Worm (Caenorhabditis elegans) whole organism, L4 larva: Measurements from ENCODE around the gene ifta-2.

Experiments
- D1046.2 ChIP-seq: fragments of 200-800 bp; sonication (Bioruptor generic); IDR thresholded peaks from 2 replicates; pipeline ENCODE4 v1.3.6; 2022; ENCODE audit warnings: missing genetic modification characterization, missing compliant biosample characterization
- F10B5.3 ChIP-seq: sonication (generic microtip); optimal IDR thresholded peaks from 2 replicates; lab custom pipeline; 2016; ENCODE audit warnings: mild to moderate bottlenecking, missing genetic modification characterization, missing compliant biosample characterization
- R02D3.7 ChIP-seq: fragments of 150-350 bp; sonication (generic microtip); optimal IDR thresholded peaks from 3 replicates; lab custom pipeline; 2014; ENCODE audit warnings: missing biosample characterization, missing genetic modification characterization
- T20F7.1 ChIP-seq: fragments of 200-800 bp; sonication (Bioruptor generic); optimal IDR thresholded peaks from 2 replicates; lab custom pipeline; 2018; ENCODE audit warnings: mild to moderate bottlenecking, missing genetic modification characterization, missing compliant biosample characterization
- ZK546.5 ChIP-seq, 2 experiments: sonication (generic microtip); optimal IDR thresholded peaks; 2 replicates each; lab custom pipeline; 2017; ENCODE audit warnings: missing biosample characterization in 2 of 2, missing genetic modification characterization in 2 of 2
- aha-1 ChIP-seq: fragments of 150-350 bp; peaks from one replicate; lab custom pipeline; 2014; ENCODE audit warnings: missing biosample characterization, missing genetic modification characterization
- aly-2 ChIP-seq: sonication (generic microtip); optimal IDR thresholded peaks from 2 replicates; lab custom pipeline; 2018; ENCODE audit warnings: missing biosample characterization, missing genetic modification characterization
- ceh-20 ChIP-seq: fragments of 200-800 bp; sonication (Bioruptor generic); IDR thresholded peaks from 2 replicates; pipeline ENCODE4 v1.3.6; 2022; ENCODE audit warnings: missing genetic modification reagents, missing genetic modification characterization, missing compliant biosample characterization
- ceh-28 ChIP-seq: fragments of 150-350 bp; optimal IDR thresholded peaks from 2 replicates; lab custom pipeline; 2014; ENCODE audit warnings: missing biosample characterization, missing genetic modification reagents, missing genetic modification characterization
- ceh-32 ChIP-seq: sonication (generic microtip); optimal IDR thresholded peaks from 2 replicates; lab custom pipeline; 2016; ENCODE audit warnings: mild to moderate bottlenecking, missing genetic modification characterization, missing compliant biosample characterization; ENCODE audit not compliant: poor library complexity
- ceh-44 ChIP-seq: fragments of 200-800 bp; sonication (Bioruptor generic); IDR thresholded peaks from 2 replicates; pipeline ENCODE4 v1.3.6; 2022; ENCODE audit warnings: missing genetic modification reagents, missing genetic modification characterization, missing compliant biosample characterization
- ceh-82 ChIP-seq: sonication (generic microtip); optimal IDR thresholded peaks from 2 replicates; lab custom pipeline; 2017; ENCODE audit warnings: missing biosample characterization, missing genetic modification characterization
- ctbp-1 ChIP-seq: fragments of 200-800 bp; sonication (Bioruptor generic); IDR thresholded peaks from 2 replicates; pipeline ENCODE4 v1.3.6; 2022; ENCODE audit warnings: missing genetic modification reagents, missing genetic modification characterization, missing compliant biosample characterization
- daf-12 ChIP-seq: fragments of 150-350 bp; optimal IDR thresholded peaks from 2 replicates; lab custom pipeline; 2014; ENCODE audit warnings: missing biosample characterization, missing genetic modification reagents, missing genetic modification characterization
- daf-16 ChIP-seq, 3 experiments: sonication (generic microtip); optimal IDR thresholded peaks; 2 replicates each; lab custom pipeline; 2016 to 2017; ENCODE audit warnings: missing genetic modification characterization in 3 of 3, missing genetic modification reagents in 3 of 3, mild to moderate bottlenecking in 2 of 3, missing compliant biosample characterization in 2 of 3, missing biosample characterization in 1 of 3, moderate library complexity in 1 of 3
- daf-19 ChIP-seq: fragments of 200-800 bp; sonication (Bioruptor generic); conservative IDR thresholded peaks from 2 replicates; pipeline ENCODE4 v1.3.6; 2022; ENCODE audit warnings: missing genetic modification characterization, missing compliant biosample characterization
- dmd-9 ChIP-seq: fragments of 200-800 bp; sonication (Bioruptor generic); IDR thresholded peaks from 2 replicates; pipeline ENCODE4 v1.3.6; 2022; ENCODE audit warnings: missing genetic modification reagents, missing genetic modification characterization, missing compliant biosample characterization
- dve-1 ChIP-seq: sonication (generic microtip); optimal IDR thresholded peaks from 2 replicates; lab custom pipeline; 2017; ENCODE audit warnings: antibody characterized with exemption, mild to moderate bottlenecking, missing genetic modification characterization, missing compliant biosample characterization; ENCODE audit not compliant: insufficient read depth
- egl-43 ChIP-seq: fragments of 200-800 bp; sonication (Bioruptor generic); IDR thresholded peaks from 2 replicates; pipeline ENCODE4 v1.3.6; 2022; ENCODE audit warnings: missing genetic modification reagents, missing genetic modification characterization, missing compliant biosample characterization
- fos-1 ChIP-seq: fragments of 150-350 bp; optimal IDR thresholded peaks from 2 replicates; lab custom pipeline; 2014; ENCODE audit warnings: missing biosample characterization, missing genetic modification characterization
- gei-8 ChIP-seq: fragments of 200-800 bp; sonication (Bioruptor generic); optimal IDR thresholded peaks from 2 replicates; lab custom pipeline; 2018; ENCODE audit warnings: mild to moderate bottlenecking, missing genetic modification characterization, missing compliant biosample characterization
- hif-1 ChIP-seq, 2 experiments: sonication (generic microtip); optimal IDR thresholded peaks; 2 replicates each; lab custom pipeline; 2016 to 2017; ENCODE audit warnings: missing compliant biosample characterization in 2 of 2, missing genetic modification characterization in 2 of 2, missing genetic modification reagents in 2 of 2, missing genotype in 2 of 2, mild to moderate bottlenecking in 1 of 2
- jun-1 ChIP-seq: fragments of 150-350 bp; optimal IDR thresholded peaks from 2 replicates; lab custom pipeline; 2014; ENCODE audit warnings: missing biosample characterization, missing genetic modification reagents, missing genetic modification characterization
- lim-7 ChIP-seq: fragments of 200-800 bp; sonication (Bioruptor generic); IDR thresholded peaks from 2 replicates; pipeline ENCODE4 v1.3.6; 2022; ENCODE audit warnings: missing genetic modification characterization, missing compliant biosample characterization
- lin-1 ChIP-seq: fragments of 200-800 bp; sonication (Bioruptor generic); IDR thresholded peaks from 2 replicates; pipeline ENCODE4 v1.3.6; 2022; ENCODE audit warnings: missing genetic modification reagents, missing genetic modification characterization, missing compliant biosample characterization
- lin-15B ChIP-seq: fragments of 150-350 bp; sonication (generic microtip); optimal IDR thresholded peaks from 3 replicates; lab custom pipeline; 2014; ENCODE audit warnings: missing biosample characterization, missing genetic modification characterization
- lin-29 ChIP-seq: fragments of 200-800 bp; sonication (Bioruptor generic); IDR thresholded peaks from 2 replicates; pipeline ENCODE4 v1.3.6; 2022; ENCODE audit warnings: missing genetic modification reagents, missing genetic modification characterization, missing compliant biosample characterization
- lin-38 ChIP-seq: fragments of 200-800 bp; sonication (Bioruptor generic); IDR thresholded peaks from 2 replicates; pipeline ENCODE4 v1.3.6; 2022; ENCODE audit warnings: missing genetic modification reagents, missing genetic modification characterization, missing compliant biosample characterization
- lin-39 ChIP-seq: fragments of 150-350 bp; optimal IDR thresholded peaks from 2 replicates; lab custom pipeline; 2014; ENCODE audit warnings: missing biosample characterization, missing genetic modification reagents, missing genetic modification characterization
- madf-5 ChIP-seq, 2 experiments: fragments of 200-800 bp; sonication (Bioruptor generic); IDR thresholded peaks; 2 replicates each; pipeline ENCODE4 v1.3.6; 2022; ENCODE audit warnings: missing compliant biosample characterization in 2 of 2, missing genetic modification characterization in 2 of 2
- madf-9 ChIP-seq: fragments of 200-800 bp; sonication (Bioruptor generic); conservative IDR thresholded peaks from 2 replicates; pipeline ENCODE4 v1.3.6; 2022; ENCODE audit warnings: missing genetic modification reagents, missing genetic modification characterization, missing compliant biosample characterization
- mdl-1 ChIP-seq, 2 experiments: fragments of 150-350 bp in 1 of 2; sonication (generic microtip) in 1 of 2; optimal IDR thresholded peaks; 2 replicates each; lab custom pipeline; 2014 to 2017; ENCODE audit warnings: missing biosample characterization in 2 of 2, missing genetic modification characterization in 2 of 2
- mdt-29 ChIP-seq: fragments of 200-800 bp; sonication (Bioruptor generic); IDR thresholded peaks from 2 replicates; pipeline ENCODE4 v1.3.6; 2022; ENCODE audit warnings: missing genetic modification reagents, missing genetic modification characterization, missing compliant biosample characterization
- mep-1 ChIP-seq: fragments of 150-350 bp; sonication (generic microtip); optimal IDR thresholded peaks from 3 replicates; lab custom pipeline; 2014; ENCODE audit warnings: missing biosample characterization, missing genetic modification characterization
- mes-2 ChIP-seq: sonication (generic microtip); optimal IDR thresholded peaks from 2 replicates; lab custom pipeline; 2016; ENCODE audit warnings: missing genotype, mild to moderate bottlenecking, missing genetic modification characterization, missing compliant biosample characterization; ENCODE audit not compliant: poor library complexity, severe bottlenecking
- nhr-102 ChIP-seq: sonication (generic microtip); optimal IDR thresholded peaks from 2 replicates; lab custom pipeline; 2016; ENCODE audit warnings: mild to moderate bottlenecking, missing genetic modification characterization, moderate library complexity, missing compliant biosample characterization
- nhr-11 ChIP-seq: fragments of 150-350 bp; optimal IDR thresholded peaks from 2 replicates; lab custom pipeline; 2014; ENCODE audit warnings: missing biosample characterization, missing genetic modification characterization
- nhr-42 ChIP-seq: fragments of 200-800 bp; sonication (Bioruptor generic); IDR thresholded peaks from 2 replicates; pipeline ENCODE4 v1.3.6; 2022; ENCODE audit warnings: missing genetic modification characterization, missing compliant biosample characterization
- nhr-6 ChIP-seq: fragments of 150-350 bp; optimal IDR thresholded peaks from 2 replicates; lab custom pipeline; 2014; ENCODE audit warnings: missing biosample characterization, missing genetic modification characterization
- php-3 ChIP-seq: fragments of 200-800 bp; sonication (Bioruptor generic); IDR thresholded peaks from 2 replicates; pipeline ENCODE4 v1.3.6; 2022; ENCODE audit warnings: missing genetic modification reagents, missing genetic modification characterization, missing compliant biosample characterization
- pqm-1 ChIP-seq: sonication (generic microtip); optimal IDR thresholded peaks from 2 replicates; lab custom pipeline; 2017; ENCODE audit warnings: missing biosample characterization, missing genetic modification characterization
- saeg-2 ChIP-seq: fragments of 200-800 bp; sonication (Bioruptor generic); IDR thresholded peaks from 2 replicates; pipeline ENCODE4 v1.3.6; 2022; ENCODE audit warnings: missing genetic modification reagents, missing genetic modification characterization, missing compliant biosample characterization
- sdz-12 ChIP-seq: fragments of 200-800 bp; sonication (Bioruptor generic); optimal IDR thresholded peaks from 2 replicates; lab custom pipeline; 2018; ENCODE audit warnings: mild to moderate bottlenecking, missing genetic modification characterization, missing compliant biosample characterization
- tag-97 ChIP-seq: fragments of 200-800 bp; sonication (Bioruptor generic); IDR thresholded peaks from 2 replicates; pipeline ENCODE4 v1.3.6; 2022; ENCODE audit warnings: missing genetic modification characterization, missing compliant biosample characterization
- tra-1 ChIP-seq: fragments of 200-800 bp; sonication (Bioruptor generic); IDR thresholded peaks from 2 replicates; pipeline ENCODE4 v1.3.6; 2022; ENCODE audit warnings: missing genetic modification reagents, missing genetic modification characterization, missing compliant biosample characterization
- unc-130 ChIP-seq: sonication (generic microtip); optimal IDR thresholded peaks from 2 replicates; lab custom pipeline; 2016; ENCODE audit warnings: missing genetic modification reagents, missing genetic modification characterization, missing compliant biosample characterization
- unc-39 ChIP-seq: sonication (generic microtip); optimal IDR thresholded peaks from 2 replicates; lab custom pipeline; 2017; ENCODE audit warnings: missing biosample characterization, missing genetic modification characterization
- unc-62 ChIP-seq, 3 experiments: fragments of 150-350 bp in 1 of 3; sonication (generic microtip); optimal IDR thresholded peaks in 2 of 3; peaks in 1 of 3; 1 replicate in 1 of 3; 2 replicates in 2 of 3; lab custom pipeline; 2014 to 2017; ENCODE audit warnings: missing biosample characterization in 3 of 3, missing genetic modification characterization in 3 of 3, missing genetic modification reagents in 3 of 3, missing genotype in 1 of 3
- zfp-3 ChIP-seq: fragments of 200-800 bp; sonication (Bioruptor generic); conservative IDR thresholded peaks from 2 replicates; pipeline ENCODE4 v1.3.6; 2022; ENCODE audit warnings: missing genetic modification reagents, missing genetic modification characterization, missing compliant biosample characterization
- zip-11 ChIP-seq: fragments of 200-800 bp; sonication (Bioruptor generic); IDR thresholded peaks from 2 replicates; pipeline ENCODE4 v1.3.6; 2022; ENCODE audit warnings: missing genetic modification characterization, missing compliant biosample characterization
- ztf-7 ChIP-seq: fragments of 150-350 bp; optimal IDR thresholded peaks from 2 replicates; lab custom pipeline; 2014; ENCODE audit warnings: missing biosample characterization, missing genetic modification characterization

Gene ifta-2

DNA sequence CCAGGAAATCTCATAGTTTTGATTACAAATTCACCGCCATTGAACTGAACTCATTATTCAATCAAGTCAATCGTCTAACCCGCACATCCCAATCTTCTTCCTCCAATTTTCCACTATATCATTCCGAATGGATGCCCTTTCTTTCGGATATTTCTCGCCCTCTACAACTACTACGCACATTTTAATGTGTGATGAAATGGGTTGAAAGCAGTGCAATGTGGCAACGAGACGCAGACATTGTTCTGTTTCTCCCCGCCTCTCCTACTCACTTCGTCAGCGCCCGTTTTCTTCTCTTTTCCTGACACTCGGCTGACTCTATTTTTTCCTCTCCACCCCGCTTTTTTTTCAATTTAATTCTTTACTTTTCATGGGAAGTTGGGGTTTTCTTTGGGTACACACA, 33.2 kb downstream of the ifta-2 start (continued):
- TF ChIP-seq ZK546.5 (tag; optimal IDR thresholded peaks at IDR 0.05; lab: Kevin White, UChicago) (no peak), nhr-42 (no peak), ceh-32 (tag; lab: Kevin White, UChicago) (no peak), lin-15B (tag; lab: Kevin White, UChicago) (no peak), lin-38 (GFP tag; lab: Robert Waterston, UW) (no peak), madf-9 (GFP tag; lab: Robert Waterston, UW) (no peak), madf-5 (GFP tag; IDR thresholded peaks at IDR 0.05; lab: Robert Waterston, UW) (no peak), unc-130 (no peak), lim-7 (GFP tag; lab: Robert Waterston, UW) (no peak), D1046.2 (GFP tag; lab: Robert Waterston, UW) (no peak), R02D3.7 (no peak), tag-97 (no peak), F10B5.3 (tag; lab: Kevin White, UChicago) (no peak), ceh-44 (no peak), unc-62 (GFP tag; optimal IDR thresholded peaks at IDR 0.05 in 1 of 2; lab: Kevin White, UChicago) (peak in 1 of 2 experiments; percentile 97), unc-62 (tag; optimal IDR thresholded peaks at IDR 0.05; lab: Kevin White, UChicago) (no peak), sdz-12 (GFP tag; lab: Kevin White, UChicago) (no peak), nhr-6 (no peak), daf-16 (GFP tag; optimal IDR thresholded peaks at IDR 0.05; lab: Kevin White, UChicago) (no peak), daf-16 (tag; optimal IDR thresholded peaks at IDR 0.05; lab: Kevin White, UChicago) (peak; percentile 19), unc-39 (tag; lab: Kevin White, UChicago) (no peak), lin-39 (tag; lab: Kevin White, UChicago) (no peak), zfp-3 (GFP tag; lab: Robert Waterston, UW) (no peak), ceh-20 (no peak), mdl-1 (tag; optimal IDR thresholded peaks at IDR 0.05; lab: Kevin White, UChicago) (no peak), mdt-29 (GFP tag; lab: Robert Waterston, UW) (no peak), dmd-9 (GFP tag; lab: Robert Waterston, UW) (no peak), T20F7.1 (GFP tag; lab: Kevin White, UChicago) (no peak), mes-2 (tag; lab: Kevin White, UChicago) (peak; percentile 58), tra-1 (GFP tag; lab: Robert Waterston, UW) (no peak), nhr-11 (tag; lab: Kevin White, UChicago) (no peak), pqm-1 (tag; lab: Kevin White, UChicago) (no peak), php-3 (GFP tag; lab: Robert Waterston, UW) (no peak), saeg-2 (no peak), fos-1 (tag; lab: Kevin White, UChicago) (no peak), ceh-28 (tag; lab: Kevin White, UChicago) (no peak), nhr-102 (tag; lab: Kevin White, UChicago) (no peak), ztf-7 (tag; lab: Kevin White, UChicago) (no peak), jun-1 (tag; lab: Kevin White, UChicago) (no peak), mep-1 (peak; percentile 60), egl-43 (no peak), aha-1 (tag; lab: Kevin White, UChicago) (peak; percentile 97), daf-12 (tag; lab: Kevin White, UChicago) (no peak), hif-1 (tag; optimal IDR thresholded peaks at IDR 0.05; lab: Kevin White, UChicago) (peak in 1 of 2 experiments; percentile 38), ceh-82 (tag; lab: Kevin White, UChicago) (no peak), daf-19 (no peak), lin-1 (GFP tag; lab: Robert Waterston, UW) (no peak), zip-11 (GFP tag; lab: Robert Waterston, UW) (no peak), lin-29 (no peak), ctbp-1 (GFP tag; lab: Robert Waterston, UW) (no peak), gei-8 (GFP tag; lab: Kevin White, UChicago) (no peak), dve-1 (peak; percentile 17), aly-2 (no peak)
